Worm (Caenorhabditis elegans): ENCODE measurements around the gene fbxc-20.

DNA sequence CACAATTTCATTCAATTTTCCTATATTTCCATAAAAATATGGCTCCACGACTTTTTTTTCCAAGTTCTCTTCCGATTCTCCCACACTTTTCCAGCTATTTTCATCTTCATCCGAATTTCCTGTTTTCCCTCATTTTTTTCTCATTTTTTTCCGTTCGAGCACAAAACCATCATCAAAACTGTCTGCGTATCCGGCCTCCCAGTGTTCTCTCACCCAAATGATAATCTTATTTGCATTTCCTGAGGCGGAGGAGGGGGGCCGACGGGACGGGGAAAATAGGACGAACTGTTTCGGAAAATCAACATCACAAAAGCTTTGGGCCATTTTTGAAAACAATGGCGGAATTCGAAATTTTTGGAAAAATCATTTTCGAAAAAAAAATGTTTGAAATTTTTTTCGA is 21.4 kb downstream of the fbxc-20 start:
- TF ChIP-seq zag-1 (tag; optimal IDR thresholded peaks at IDR 0.05) (no peak), skn-1 (tag; optimal IDR thresholded peaks at IDR 0.05) (no peak), unc-86 (tag; optimal IDR thresholded peaks at IDR 0.05) (no peak), jun-1 (tag; optimal IDR thresholded peaks at IDR 0.05) (no peak), nhr-237 (tag; optimal IDR thresholded peaks at IDR 0.05) (no peak), ama-1 (optimal IDR thresholded peaks at IDR 0.05) (no peak)

All from whole organism, L1 larva.